Worm (Caenorhabditis elegans): ENCODE results near the gene srsx-3.

The srsx-3 gene

ce11 chrV:7937152-7937551, at the start of gene srsx-3:
Gene srsx-3, minus strand, starts transcription at chrV:7937252.
- no peak for TF ChIP-seq F33H1.4 (GFP tag; IDR thresholded peaks at IDR 0.05)
- no peak for TF ChIP-seq snpc-1.1 (tag; optimal IDR thresholded peaks at IDR 0.05; ENCODE audit: insufficient read depth)
- no peak for TF ChIP-seq nfya-1 (tag; optimal IDR thresholded peaks at IDR 0.05; ENCODE audit: borderline replicate concordance, insufficient read depth)
- no peak for TF ChIP-seq B0336.3 (GFP tag; IDR thresholded peaks at IDR 0.05)
- no peak for TF ChIP-seq nhr-120 (GFP tag; IDR thresholded peaks at IDR 0.05)

ce11 chrV:7985860-7986259, 48.8 kb upstream of the srsx-3 start, which contains the start of gene Y97E10AL.1:
Gene Y97E10AL.1, plus strand, starts transcription at chrV:7986160.
- no peak for TF ChIP-seq cebp-1 (GFP tag; IDR thresholded peaks at IDR 0.05)
- TF ChIP-seq cebp-1 (tag; optimal IDR thresholded peaks at IDR 0.05) = no peak
- TF ChIP-seq T26A5.8 (tag; optimal IDR thresholded peaks at IDR 0.05) = no peak
- TF ChIP-seq snpc-1.3 (tag; optimal IDR thresholded peaks at IDR 0.05; ENCODE audit: insufficient read depth) = no peak
- TF ChIP-seq nhr-90 (tag; optimal IDR thresholded peaks at IDR 0.05) = no peak
- TF ChIP-seq lin-35 (GFP tag; optimal IDR thresholded peaks at IDR 0.05) = no peak
- no peak for TF ChIP-seq Y56A3A.18 (GFP tag; IDR thresholded peaks at IDR 0.05)
- TF ChIP-seq pha-4 (tag; optimal IDR thresholded peaks at IDR 0.05) = no peak
- TF ChIP-seq efl-1 (GFP tag; optimal IDR thresholded peaks at IDR 0.05) = no peak

- TF ChIP-seq attf-5 (GFP tag; optimal IDR thresholded peaks at IDR 0.05) (peak; percentile 91), lin-54 (GFP tag; optimal IDR thresholded peaks at IDR 0.05) (peak; percentile 1), unc-62 (GFP tag; optimal IDR thresholded peaks at IDR 0.05) (no peak), akir-1 (GFP tag; optimal IDR thresholded peaks at IDR 0.05) (no peak), gei-17 (GFP tag; optimal IDR thresholded peaks at IDR 0.05) (no peak), cebp-1 (GFP tag; IDR thresholded peaks at IDR 0.05) (no peak), cebp-1 (tag; optimal IDR thresholded peaks at IDR 0.05) (peak; percentile 46), snpc-4 (GFP tag; optimal IDR thresholded peaks at IDR 0.05) (no peak), snpc-4 (tag; optimal IDR thresholded peaks at IDR 0.05) (peak in 2 of 4 experiments; percentile 18 to 19), lsl-1 (GFP tag; optimal IDR thresholded peaks at IDR 0.05) (peak; percentile 57), F23B12.7 (tag; optimal IDR thresholded peaks at IDR 0.05; ENCODE audit: insufficient read depth) (peak; percentile 10), ztf-18 (tag; optimal IDR thresholded peaks at IDR 0.05) (peak; percentile 3), nhr-80 (tag; optimal IDR thresholded peaks at IDR 0.05) (peak; percentile 22), let-607 (tag; optimal IDR thresholded peaks at IDR 0.05) (no peak)
Measured at ce11 chrV:7983381-7984052, 46.5 kb upstream of the srsx-3 start, which contains the start of the genes natb-1 and abhd-12. Gene natb-1, minus strand, starts transcription at chrV:7983431. Gene abhd-12, plus strand, starts transcription at chrV:7983879.

ce11 chrV:7980993-7981595, 44.0 kb upstream of the srsx-3 start, which contains the start of gene F26D11.1:
Gene F26D11.1, plus strand, starts transcription at chrV:7981545.
- TF ChIP-seq F52B5.7 (tag; optimal IDR thresholded peaks at IDR 0.05) (no peak), B0019.2 (GFP tag; conservative IDR thresholded peaks at IDR 0.05) (no peak), B0261.1 (tag; optimal IDR thresholded peaks at IDR 0.05) (no peak), lin-54 (GFP tag; optimal IDR thresholded peaks at IDR 0.05) (no peak), xnd-1 (tag; optimal IDR thresholded peaks at IDR 0.05) (peak; percentile 77), nfyb-1 (GFP tag; IDR thresholded peaks at IDR 0.05) (no peak), dox-1 (GFP tag; IDR thresholded peaks at IDR 0.05) (no peak), hmg-1.2 (GFP tag; IDR thresholded peaks at IDR 0.05) (no peak), rec-8 (tag; optimal IDR thresholded peaks at IDR 0.05) (no peak), him-1 (tag; optimal IDR thresholded peaks at IDR 0.05) (no peak), madf-6 (GFP tag; IDR thresholded peaks at IDR 0.05) (peak; percentile 82), gei-17 (GFP tag; optimal IDR thresholded peaks at IDR 0.05) (no peak), madf-8 (GFP tag; conservative IDR thresholded peaks at IDR 0.05) (peak; percentile 87), lsl-1 (GFP tag; optimal IDR thresholded peaks at IDR 0.05) (peak; percentile 74), F49E8.2 (tag; optimal IDR thresholded peaks at IDR 0.05; ENCODE audit: insufficient read depth) (no peak), T07F8.4 (tag; optimal IDR thresholded peaks at IDR 0.05) (no peak)
